Fruit fly (Drosophila melanogaster): Measurements from ENCODE around the gene Sbat.

Sbat gene

DNA sequence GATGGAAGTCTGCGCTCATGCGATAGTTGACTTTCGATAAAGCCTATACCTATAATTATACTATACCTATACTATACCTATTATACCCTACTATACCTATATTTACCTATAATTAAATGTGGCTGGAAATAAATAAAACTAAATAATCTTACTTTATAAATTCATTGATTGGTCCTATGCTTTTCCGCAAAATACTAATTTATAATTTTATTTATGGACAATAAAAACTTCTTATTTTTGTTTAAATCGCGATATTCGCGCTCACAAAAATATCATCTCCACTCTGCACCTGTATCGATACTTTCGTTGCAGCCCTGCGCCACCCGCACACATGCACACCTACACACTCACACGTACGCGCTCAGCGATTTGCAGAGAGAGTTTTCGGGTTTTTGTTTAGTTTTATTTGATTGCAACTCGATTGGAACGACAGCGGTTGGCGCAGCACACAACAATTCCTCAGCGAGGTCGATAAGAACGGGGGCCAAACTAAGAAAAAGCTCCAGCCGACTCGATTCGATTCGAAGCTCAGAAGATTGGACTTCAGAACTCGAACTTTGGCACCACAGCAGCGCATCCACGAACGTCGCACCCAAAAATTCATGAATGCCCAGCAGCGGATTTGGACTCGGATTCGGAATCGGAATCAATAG is 3.5 kb upstream of the Sbat start, which contains the start of gene CG8814 (continued):
- peak; percentile 67 for TF ChIP-seq fkh (GFP tag; optimal IDR thresholded peaks at IDR 0.05)
- TF ChIP-seq CG8319 (GFP tag; optimal IDR thresholded peaks at IDR 0.05) = no peak
- peak; percentile 91 for TF ChIP-seq svp (GFP tag)
- peak; percentile 26 for TF ChIP-seq Sox14 (GFP tag; optimal IDR thresholded peaks at IDR 0.05)
- peak; percentile 56 for TF ChIP-seq Ets21C (GFP tag; optimal IDR thresholded peaks at IDR 0.05)
- peak; percentile 84 for TF ChIP-seq CG6808 (GFP tag; optimal IDR thresholded peaks at IDR 0.05)
- TF ChIP-seq Blimp-1 (GFP tag; optimal IDR thresholded peaks at IDR 0.05) = peak; percentile 46
- no peak for TF ChIP-seq salr (GFP tag; optimal IDR thresholded peaks at IDR 0.05)
- peak; percentile 53 for TF ChIP-seq Hr39 (GFP tag; optimal IDR thresholded peaks at IDR 0.05)
- peak; percentile 72 for TF ChIP-seq CG8119 (GFP tag; IDR thresholded peaks at IDR 0.05)
- peak; percentile 81 for TF ChIP-seq CG6163 (GFP tag; IDR thresholded peaks at IDR 0.05)
- peak; percentile 50 for TF ChIP-seq Met (GFP tag; optimal IDR thresholded peaks at IDR 0.05)
- peak; percentile 79 for TF ChIP-seq Eip78C (GFP tag)
- peak; percentile 74 for TF ChIP-seq CG15336 (GFP tag; IDR thresholded peaks at IDR 0.05)
- peak; percentile 53 for TF ChIP-seq achi (GFP tag; optimal IDR thresholded peaks at IDR 0.05)
- TF ChIP-seq vri (GFP tag; optimal IDR thresholded peaks at IDR 0.05) = peak; percentile 63
- TF ChIP-seq cyc (GFP tag; optimal IDR thresholded peaks at IDR 0.05) = peak; percentile 57
- TF ChIP-seq Sox15 (GFP tag; optimal IDR thresholded peaks at IDR 0.05) = peak; percentile 60
- peak; percentile 96 for TF ChIP-seq CG6854 (GFP tag; optimal IDR thresholded peaks at IDR 0.05)
- peak; percentile 87 for TF ChIP-seq CG9139 (GFP tag; optimal IDR thresholded peaks at IDR 0.05)
- TF ChIP-seq lz (GFP tag; optimal IDR thresholded peaks at IDR 0.05) = peak; percentile 65
- peak; percentile 63 for TF ChIP-seq OdsH (GFP tag; optimal IDR thresholded peaks at IDR 0.05)
- TF ChIP-seq CG1621 (tag; optimal IDR thresholded peaks at IDR 0.05) = peak; percentile 39
- peak; percentile 92 for TF ChIP-seq CG16779 (tag; optimal IDR thresholded peaks at IDR 0.05)
- peak; percentile 23 for TF ChIP-seq fd59A (GFP tag; optimal IDR thresholded peaks at IDR 0.05)
- peak; percentile 80 for TF ChIP-seq CG10631 (GFP tag; optimal IDR thresholded peaks at IDR 0.05)
- TF ChIP-seq topi (GFP tag; optimal IDR thresholded peaks at IDR 0.05) = peak; percentile 56
- peak; percentile 88 for TF ChIP-seq ss (GFP tag; optimal IDR thresholded peaks at IDR 0.05)
- no peak; the same call in 1 of the 2 replicates for TF ChIP-seq CG11294 (GFP tag; IDR thresholded peaks at IDR 0.05)

DNA sequence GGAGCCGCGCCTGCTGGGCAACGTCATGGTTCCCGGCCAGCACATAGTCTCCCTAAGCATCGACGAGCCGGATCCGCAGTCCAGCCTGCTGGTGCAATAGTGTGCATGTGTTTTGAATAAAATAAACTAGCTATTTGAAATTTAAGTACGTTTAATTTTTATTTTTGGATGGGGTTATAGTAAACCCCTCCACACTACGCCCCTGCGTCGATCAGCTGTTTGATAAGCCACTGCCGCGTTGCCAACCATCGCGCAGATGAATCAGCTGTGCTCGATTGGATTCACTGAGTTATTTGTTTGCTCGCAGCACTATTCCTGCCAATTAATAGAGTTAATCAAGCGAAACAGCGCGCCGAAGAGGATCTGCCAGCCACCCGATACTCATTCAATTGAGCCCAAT is 715 bp downstream of the Sbat start, which contains the start of gene RabGGTb:
Gene RabGGTb, plus strand, starts transcription at position 254 of the 400 bp plus-strand sequence.
- TF ChIP-seq fd59A (GFP tag; optimal IDR thresholded peaks at IDR 0.05) = peak; percentile 21
- TF ChIP-seq CG7368 (GFP tag; optimal IDR thresholded peaks at IDR 0.05) = peak; percentile 12
- peak; percentile 44 for TF ChIP-seq Sox102F (GFP tag; optimal IDR thresholded peaks at IDR 0.05)
- peak; percentile 46 for TF ChIP-seq CG10631 (GFP tag; optimal IDR thresholded peaks at IDR 0.05)
- peak; percentile 57 for TF ChIP-seq Sox14 (GFP tag; optimal IDR thresholded peaks at IDR 0.05)
- TF ChIP-seq Met (GFP tag; optimal IDR thresholded peaks at IDR 0.05) = peak; percentile 63
- no peak for TF ChIP-seq Hr38 (GFP tag; optimal IDR thresholded peaks at IDR 0.05)
- TF ChIP-seq Ets96B (tag; optimal IDR thresholded peaks at IDR 0.05) = peak; percentile 21
- peak; percentile 52 for TF ChIP-seq pdm3 (GFP tag; optimal IDR thresholded peaks at IDR 0.05)
- no peak for TF ChIP-seq CG4318 (GFP tag; optimal IDR thresholded peaks at IDR 0.05)
- TF ChIP-seq Blimp-1 (GFP tag; optimal IDR thresholded peaks at IDR 0.05) = no peak
- peak; percentile 72 for TF ChIP-seq acj6 (GFP tag; optimal IDR thresholded peaks at IDR 0.05)
- peak; percentile 33; the same call in 1 of the 2 replicates for TF ChIP-seq CG11294 (GFP tag; IDR thresholded peaks at IDR 0.05)
- TF ChIP-seq achi (GFP tag; optimal IDR thresholded peaks at IDR 0.05) = peak; percentile 46
- TF ChIP-seq CG31627 (GFP tag; optimal IDR thresholded peaks at IDR 0.05) = peak; percentile 60
- TF ChIP-seq salr (GFP tag; optimal IDR thresholded peaks at IDR 0.05) = no peak
- TF ChIP-seq cyc (GFP tag; optimal IDR thresholded peaks at IDR 0.05) = peak; percentile 50
- TF ChIP-seq CG6276 (GFP tag; optimal IDR thresholded peaks at IDR 0.05) = peak; percentile 21
- peak; percentile 1 for TF ChIP-seq CG8319 (GFP tag; optimal IDR thresholded peaks at IDR 0.05)
- TF ChIP-seq OdsH (GFP tag; optimal IDR thresholded peaks at IDR 0.05) = peak; percentile 45
- TF ChIP-seq Lpt (GFP tag; optimal IDR thresholded peaks at IDR 0.05) = no peak
- peak; percentile 51 for TF ChIP-seq CG3032 (tag; optimal IDR thresholded peaks at IDR 0.05)
- no peak for TF ChIP-seq fd85E (GFP tag; optimal IDR thresholded peaks at IDR 0.05)
- TF ChIP-seq net (GFP tag; optimal IDR thresholded peaks at IDR 0.05) = peak; percentile 59
- peak; percentile 54 for TF ChIP-seq Gug (GFP tag; IDR thresholded peaks at IDR 0.05)
- TF ChIP-seq CG8119 (GFP tag; IDR thresholded peaks at IDR 0.05) = peak; percentile 71
- TF ChIP-seq Eip75B (GFP tag; optimal IDR thresholded peaks at IDR 0.05) = peak; percentile 52
- TF ChIP-seq CG8632 (GFP tag; optimal IDR thresholded peaks at IDR 0.05) = no peak
- TF ChIP-seq ss (GFP tag; optimal IDR thresholded peaks at IDR 0.05) = peak in 1 of 2 experiments; percentile 12
- TF ChIP-seq fkh (GFP tag; optimal IDR thresholded peaks at IDR 0.05) = no peak
- peak; percentile 54 for TF ChIP-seq topi (GFP tag; optimal IDR thresholded peaks at IDR 0.05)
- peak; percentile 35 for TF ChIP-seq CG6808 (GFP tag; optimal IDR thresholded peaks at IDR 0.05)
- no peak for TF ChIP-seq CG16779 (tag; optimal IDR thresholded peaks at IDR 0.05)
- TF ChIP-seq CG11762 (GFP tag; optimal IDR thresholded peaks at IDR 0.05; ENCODE audit: insufficient read depth) = peak; percentile 39
- peak; percentile 15 for TF ChIP-seq CG11902 (GFP tag; optimal IDR thresholded peaks at IDR 0.05)
